Fruit fly (Drosophila melanogaster) whole organism: ENCODE data around the gene CG11353.

ENCODE experiments used
- CG8478 ChIP-seq: fragments of >200 bp; optimal IDR thresholded peaks from 2 replicates; lab custom pipeline; 2018; ENCODE audit warnings: inconsistent platforms
- Dll ChIP-seq: fragments of >200 bp; optimal IDR thresholded peaks from 2 replicates; lab custom pipeline; 2017
- EcR ChIP-seq, 2 experiments: fragments of >200 bp; optimal IDR thresholded peaks; 2 replicates each; lab custom pipeline; 2017; ENCODE audit warnings: missing biosample characterization in 2 of 2, missing genetic modification characterization in 2 of 2, missing genetic modification reagents in 2 of 2
- pan ChIP-seq: fragments of >200 bp; optimal IDR thresholded peaks from 2 replicates; lab custom pipeline; 2017
- psq ChIP-seq: fragments of >200 bp; optimal IDR thresholded peaks from 2 replicates; lab custom pipeline; 2017
- usp ChIP-seq: fragments of >200 bp; optimal IDR thresholded peaks from 2 replicates; lab custom pipeline; 2017; ENCODE audit warnings: missing biosample characterization, missing genetic modification characterization, mixed read lengths

CG11353 gene

dm6 chr3L:4545138-4545537 is 12.2 kb downstream of the CG11353 start:
- TF ChIP-seq CG8478 (lab: Kevin White, UChicago) (no peak), pan (lab: Kevin White, UChicago) (no peak), Dll (lab: Kevin White, UChicago) (no peak), EcR (GFP tag; optimal IDR thresholded peaks at IDR 0.05; lab: Kevin White, UChicago) (no peak)

dm6 chr3L:4545731-4546130 is 12.8 kb downstream of the CG11353 start:
- no peak for TF ChIP-seq usp (GFP tag; lab: Kevin White, UChicago)
- no peak for TF ChIP-seq psq (lab: Kevin White, UChicago)
- no peak for TF ChIP-seq pan (lab: Kevin White, UChicago)
- no peak for TF ChIP-seq EcR (GFP tag; optimal IDR thresholded peaks at IDR 0.05; lab: Kevin White, UChicago)
- TF ChIP-seq Dll (lab: Kevin White, UChicago): no peak
- no peak for TF ChIP-seq CG8478 (lab: Kevin White, UChicago)

dm6 chr3L:4546650-4547049 is 13.7 kb downstream of the CG11353 start:
- TF ChIP-seq Dll (lab: Kevin White, UChicago) (no peak), usp (GFP tag; lab: Kevin White, UChicago) (no peak), pan (lab: Kevin White, UChicago) (no peak), psq (lab: Kevin White, UChicago) (no peak), EcR (GFP tag; optimal IDR thresholded peaks at IDR 0.05; lab: Kevin White, UChicago) (no peak), CG8478 (lab: Kevin White, UChicago) (no peak)

- no peak for TF ChIP-seq psq (lab: Kevin White, UChicago)
- TF ChIP-seq CG8478 (lab: Kevin White, UChicago): no peak
- TF ChIP-seq pan (lab: Kevin White, UChicago): no peak
- no peak for TF ChIP-seq Dll (lab: Kevin White, UChicago)
- TF ChIP-seq EcR (GFP tag; optimal IDR thresholded peaks at IDR 0.05; lab: Kevin White, UChicago): no peak
- TF ChIP-seq usp (GFP tag; lab: Kevin White, UChicago): no peak
These were observed 15.4 kb downstream of the CG11353 start for dm6 chr3L:4548380-4548779.

- TF ChIP-seq usp (GFP tag; lab: Kevin White, UChicago): no peak
- TF ChIP-seq pan (lab: Kevin White, UChicago): no peak
- no peak for TF ChIP-seq EcR (GFP tag; optimal IDR thresholded peaks at IDR 0.05; lab: Kevin White, UChicago)
- no peak for TF ChIP-seq Dll (lab: Kevin White, UChicago)
- TF ChIP-seq CG8478 (lab: Kevin White, UChicago): no peak
- TF ChIP-seq psq (lab: Kevin White, UChicago): no peak
These were observed 16.4 kb downstream of the CG11353 start for dm6 chr3L:4549341-4549740.

dm6 chr3L:4550153-4550802 is 17.3 kb downstream of the CG11353 start:
- no peak for TF ChIP-seq pan (lab: Kevin White, UChicago)
- no peak for TF ChIP-seq Dll (lab: Kevin White, UChicago)
- no peak for TF ChIP-seq EcR (GFP tag; optimal IDR thresholded peaks at IDR 0.05; lab: Kevin White, UChicago)
- TF ChIP-seq CG8478 (lab: Kevin White, UChicago): no peak
- TF ChIP-seq psq (lab: Kevin White, UChicago): no peak
- no peak for TF ChIP-seq usp (GFP tag; lab: Kevin White, UChicago)

- TF ChIP-seq pan (lab: Kevin White, UChicago) (no peak), Dll (lab: Kevin White, UChicago) (no peak), usp (GFP tag; lab: Kevin White, UChicago) (no peak), CG8478 (lab: Kevin White, UChicago) (no peak), EcR (GFP tag; optimal IDR thresholded peaks at IDR 0.05; lab: Kevin White, UChicago) (no peak), psq (lab: Kevin White, UChicago) (no peak)
These were observed 18.8 kb downstream of the CG11353 start for dm6 chr3L:4551810-4552209.

dm6 chr3L:4553395-4553794 is 20.4 kb downstream of the CG11353 start:
- TF ChIP-seq pan (lab: Kevin White, UChicago): no peak
- no peak for TF ChIP-seq EcR (GFP tag; optimal IDR thresholded peaks at IDR 0.05; lab: Kevin White, UChicago)
- no peak for TF ChIP-seq Dll (lab: Kevin White, UChicago)
- TF ChIP-seq usp (GFP tag; lab: Kevin White, UChicago): no peak
- no peak for TF ChIP-seq psq (lab: Kevin White, UChicago)
- no peak for TF ChIP-seq CG8478 (lab: Kevin White, UChicago)

- TF ChIP-seq EcR (GFP tag; optimal IDR thresholded peaks at IDR 0.05; lab: Kevin White, UChicago) (no peak), usp (GFP tag; lab: Kevin White, UChicago) (no peak), psq (lab: Kevin White, UChicago) (no peak), pan (lab: Kevin White, UChicago) (no peak), CG8478 (lab: Kevin White, UChicago) (no peak), Dll (lab: Kevin White, UChicago) (no peak)
These were observed 21.2 kb downstream of the CG11353 start for dm6 chr3L:4554216-4554615.

dm6 chr3L:4555136-4555535 is 22.2 kb downstream of the CG11353 start, which contains the start of gene CG33777:
TSS of gene CG33777 (minus strand) at chr3L:4555236.
- TF ChIP-seq pan (lab: Kevin White, UChicago): no peak
- TF ChIP-seq EcR (GFP tag; optimal IDR thresholded peaks at IDR 0.05; lab: Kevin White, UChicago): no peak
- no peak for TF ChIP-seq CG8478 (lab: Kevin White, UChicago)
- no peak for TF ChIP-seq psq (lab: Kevin White, UChicago)
- no peak for TF ChIP-seq usp (GFP tag; lab: Kevin White, UChicago)
- TF ChIP-seq Dll (lab: Kevin White, UChicago): no peak

- TF ChIP-seq Dll (lab: Kevin White, UChicago) (no peak), psq (lab: Kevin White, UChicago) (no peak), usp (GFP tag; lab: Kevin White, UChicago) (no peak), EcR (GFP tag; optimal IDR thresholded peaks at IDR 0.05; lab: Kevin White, UChicago) (no peak), CG8478 (lab: Kevin White, UChicago) (no peak), pan (lab: Kevin White, UChicago) (no peak)
These were observed 22.8 kb downstream of the CG11353 start, which contains the start of gene CG42540 for dm6 chr3L:4555787-4556186. TSS of gene CG42540 (plus strand) at chr3L:4556087.
